Worm (Caenorhabditis elegans) whole organism, late embryonic: ENCODE results near the gene F56A8.4.
"Not testable (repeated sequence)": the region's sequence is repeated elsewhere in the genome, so short reads cannot be mapped to it uniquely, and the experiment has no call there.

Experiments
- C08G9.2 ChIP-seq: sonication (generic microtip); optimal IDR thresholded peaks from 2 replicates; lab custom pipeline; 2016; ENCODE audit warnings: mild to moderate bottlenecking, missing genetic modification characterization, moderate library complexity, missing compliant biosample characterization
- K09A11.1 ChIP-seq: sonication (generic microtip); optimal IDR thresholded peaks from 2 replicates; lab custom pipeline; 2017; ENCODE audit warnings: antibody characterized with exemption, mild to moderate bottlenecking, missing genetic modification characterization, missing compliant biosample characterization; ENCODE audit not compliant: insufficient read depth
- T23F11.4 ChIP-seq: fragments of 200-800 bp; sonication (Bioruptor generic); optimal IDR thresholded peaks from 2 replicates; lab custom pipeline; 2018; ENCODE audit warnings: mild to moderate bottlenecking, missing genetic modification characterization, missing compliant biosample characterization
- Y22D7AL.16 ChIP-seq: sonication (generic microtip); optimal IDR thresholded peaks from 2 replicates; lab custom pipeline; 2016; ENCODE audit warnings: missing genetic modification characterization, missing compliant biosample characterization
- ceh-19 ChIP-seq: fragments of 200-800 bp; sonication (Bioruptor generic); optimal IDR thresholded peaks from 2 replicates; lab custom pipeline; 2018; ENCODE audit warnings: mild to moderate bottlenecking, missing genetic modification characterization, missing compliant biosample characterization
- ceh-31 ChIP-seq: sonication (generic microtip); optimal IDR thresholded peaks from 2 replicates; lab custom pipeline; 2016; ENCODE audit warnings: missing genetic modification characterization, missing compliant biosample characterization
- ceh-45 ChIP-seq: fragments of 200-800 bp; sonication (Bioruptor generic); IDR thresholded peaks from 2 replicates; pipeline ENCODE4 v1.3.6; 2022; ENCODE audit warnings: missing genetic modification reagents, missing genetic modification characterization, missing compliant biosample characterization
- ceh-9 ChIP-seq: sonication (generic microtip); optimal IDR thresholded peaks from 2 replicates; lab custom pipeline; 2016; ENCODE audit warnings: mild to moderate bottlenecking, missing genetic modification characterization, inconsistent platforms, missing compliant biosample characterization
- che-1 ChIP-seq: sonication (generic microtip); optimal IDR thresholded peaks from 2 replicates; lab custom pipeline; 2016; ENCODE audit warnings: mild to moderate bottlenecking, missing genetic modification characterization, missing compliant biosample characterization
- dve-1 ChIP-seq: sonication (generic microtip); optimal IDR thresholded peaks from 2 replicates; lab custom pipeline; 2017; ENCODE audit warnings: antibody characterized with exemption, mild to moderate bottlenecking, missing genetic modification characterization, missing compliant biosample characterization
- elt-2 ChIP-seq: sonication (generic microtip); optimal IDR thresholded peaks from 2 replicates; lab custom pipeline; 2016; ENCODE audit warnings: missing genetic modification reagents, missing genetic modification characterization, missing compliant biosample characterization
- fax-1 ChIP-seq: sonication (generic microtip); optimal IDR thresholded peaks from 2 replicates; lab custom pipeline; 2016; ENCODE audit warnings: missing genotype, missing genetic modification characterization, missing compliant biosample characterization
- fkh-10 ChIP-seq: fragments of 150-350 bp; optimal IDR thresholded peaks from 2 replicates; lab custom pipeline; 2014; ENCODE audit warnings: missing biosample characterization, missing genetic modification reagents, missing genetic modification characterization
- gmeb-2 ChIP-seq: sonication (generic microtip); optimal IDR thresholded peaks from 2 replicates; lab custom pipeline; 2016; ENCODE audit warnings: missing genetic modification characterization, inconsistent platforms, missing compliant biosample characterization
- hlh-8 ChIP-seq: sonication (generic microtip); optimal IDR thresholded peaks from 2 replicates; lab custom pipeline; 2016; ENCODE audit warnings: missing genotype, missing genetic modification characterization, missing compliant biosample characterization
- lim-6 ChIP-seq: sonication (generic microtip); optimal IDR thresholded peaks from 2 replicates; lab custom pipeline; 2016; ENCODE audit warnings: missing genetic modification characterization, missing compliant biosample characterization
- mec-3 ChIP-seq: sonication (generic microtip); optimal IDR thresholded peaks from 2 replicates; lab custom pipeline; 2016; ENCODE audit warnings: borderline replicate concordance, missing genetic modification characterization, missing compliant biosample characterization
- nhr-232 ChIP-seq: sonication (generic microtip); optimal IDR thresholded peaks from 2 replicates; lab custom pipeline; 2016; ENCODE audit warnings: missing genetic modification characterization, missing compliant biosample characterization
- pat-9 ChIP-seq: fragments of 200-800 bp; sonication (Bioruptor generic); optimal IDR thresholded peaks from 2 replicates; lab custom pipeline; 2018; ENCODE audit warnings: mild to moderate bottlenecking, missing genetic modification characterization, moderate library complexity, missing compliant biosample characterization
- ref-2 ChIP-seq: sonication (generic microtip); optimal IDR thresholded peaks from 2 replicates; lab custom pipeline; 2016; ENCODE audit warnings: missing genetic modification characterization, missing compliant biosample characterization
- rnt-1 ChIP-seq: sonication (generic microtip); optimal IDR thresholded peaks from 2 replicates; lab custom pipeline; 2016; ENCODE audit warnings: missing genetic modification characterization, missing compliant biosample characterization
- sdc-2 ChIP-seq: sonication (generic microtip); optimal IDR thresholded peaks from 2 replicates; lab custom pipeline; 2016; ENCODE audit warnings: missing genotype, missing genetic modification characterization, missing compliant biosample characterization
- sox-2 ChIP-seq: fragments of 200-800 bp; sonication (Bioruptor generic); IDR thresholded peaks from 2 replicates; pipeline ENCODE4 v1.3.6; 2022; ENCODE audit warnings: missing genetic modification reagents, missing genetic modification characterization, missing compliant biosample characterization
- tbx-7 ChIP-seq: sonication (generic microtip); optimal IDR thresholded peaks from 2 replicates; lab custom pipeline; 2016; ENCODE audit warnings: missing genotype, missing genetic modification characterization, missing compliant biosample characterization
- ttx-3 ChIP-seq: sonication (generic microtip); optimal IDR thresholded peaks from 2 replicates; lab custom pipeline; 2016; ENCODE audit warnings: missing genetic modification reagents, missing genetic modification characterization, missing compliant biosample characterization
- unc-3 ChIP-seq, 2 experiments: fragments of 200-800 bp in 1 of 2; sonication (Bioruptor generic) in 1 of 2; sonication (generic microtip) in 1 of 2; conservative IDR thresholded peaks in 1 of 2; optimal IDR thresholded peaks in 1 of 2; 2 replicates each; pipeline versions ENCODE4 v1.3.6 to Lab custom; 2016 to 2022; ENCODE audit warnings: missing compliant biosample characterization in 2 of 2, missing genetic modification characterization in 2 of 2, missing genetic modification reagents in 1 of 2
- unc-42 ChIP-seq: sonication (generic microtip); optimal IDR thresholded peaks from 2 replicates; lab custom pipeline; 2016; ENCODE audit warnings: missing genotype, missing genetic modification characterization, missing compliant biosample characterization
- unc-55 ChIP-seq: sonication (generic microtip); optimal IDR thresholded peaks from 2 replicates; lab custom pipeline; 2017; ENCODE audit warnings: missing biosample characterization, missing genetic modification reagents, missing genetic modification characterization
- unc-86 ChIP-seq: sonication (generic microtip); optimal IDR thresholded peaks from 2 replicates; lab custom pipeline; 2016; ENCODE audit warnings: missing genetic modification characterization, missing compliant biosample characterization
- zip-5 ChIP-seq: sonication (generic microtip); optimal IDR thresholded peaks from 2 replicates; lab custom pipeline; 2016; ENCODE audit warnings: missing genetic modification characterization, missing compliant biosample characterization

F56A8.4 gene

ce11 chrIII:13292971-13293514, 30.0 kb downstream of the F56A8.4 start, which contains the start of gene set-25 (continued):
- TF ChIP-seq elt-2 (tag; lab: Kevin White, UChicago), result peak; percentile 47
- TF ChIP-seq zip-5 (tag; lab: Kevin White, UChicago), result peak; percentile 44

- TF ChIP-seq unc-3 (GFP tag; conservative IDR thresholded peaks at IDR 0.05; lab: Robert Waterston, UW) (peak; percentile 74; the same call in 1 of the 2 replicates), ceh-45 (GFP tag; lab: Robert Waterston, UW) (peak; percentile 62; the same call in 1 of the 2 replicates)
- TF ChIP-seq unc-3 (tag; optimal IDR thresholded peaks at IDR 0.05; lab: Kevin White, UChicago), result not testable (repeated sequence)
- TF ChIP-seq, all 69 proteins: peak for 2; not testable (repeated sequence) for 67
Observed at ce11 chrIII:13296289-13296874, 33.3 kb downstream of the F56A8.4 start, which contains the start of gene npp-18. Gene npp-18, plus strand, starts transcription at chrIII:13296853.

ce11 chrIII:13298722-13299431, 35.8 kb downstream of the F56A8.4 start, which contains the start of gene pgm-2:
Gene pgm-2, plus strand, starts transcription at chrIII:13299378.
- TF ChIP-seq zip-5 (tag; lab: Kevin White, UChicago) (no peak), elt-2 (tag; lab: Kevin White, UChicago) (peak; percentile 51)

ce11 chrIII:13301983-13302382, 38.9 kb downstream of the F56A8.4 start:
- no peak for TF ChIP-seq ref-2 (tag; lab: Kevin White, UChicago)
- no peak for TF ChIP-seq mec-3 (tag; lab: Kevin White, UChicago)
- no peak for TF ChIP-seq ceh-9
- no peak for TF ChIP-seq che-1
- TF ChIP-seq T23F11.4 (GFP tag; lab: Kevin White, UChicago), result no peak
- TF ChIP-seq Y22D7AL.16 (tag; lab: Kevin White, UChicago), result no peak
- TF ChIP-seq rnt-1 (tag; lab: Kevin White, UChicago), result no peak
- no peak for TF ChIP-seq nhr-232
- no peak for TF ChIP-seq unc-55 (GFP tag; lab: Kevin White, UChicago)
- TF ChIP-seq ttx-3, result no peak
- no peak for TF ChIP-seq fkh-10 (GFP tag; lab: Kevin White, UChicago)

DNA sequence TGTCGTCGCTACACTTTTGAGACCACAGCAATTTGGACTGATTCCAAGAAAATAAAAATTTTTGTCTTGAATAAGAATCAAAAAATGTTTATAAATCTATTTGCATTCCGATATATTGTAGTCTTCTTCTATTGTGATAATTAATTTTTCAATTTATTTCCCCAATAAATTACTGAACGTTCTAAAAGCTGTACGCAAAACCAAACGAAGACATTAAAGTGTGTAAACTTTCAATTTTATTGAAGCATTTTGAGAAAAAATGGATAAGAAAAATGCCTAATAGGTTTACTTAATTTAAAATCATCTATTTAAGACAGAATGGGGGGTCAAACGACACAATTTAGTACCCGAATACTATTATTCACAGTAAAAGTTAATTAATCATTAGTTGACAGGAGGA, 39.5 kb downstream of the F56A8.4 start:
- TF ChIP-seq C08G9.2 (tag; lab: Kevin White, UChicago) (no peak), unc-55 (GFP tag; lab: Kevin White, UChicago) (no peak), unc-3 (GFP tag; conservative IDR thresholded peaks at IDR 0.05; lab: Robert Waterston, UW) (no peak), unc-3 (tag; optimal IDR thresholded peaks at IDR 0.05; lab: Kevin White, UChicago) (no peak), dve-1 (no peak), K09A11.1 (no peak), unc-42 (no peak), ceh-31 (tag; lab: Kevin White, UChicago) (no peak), ttx-3 (no peak), hlh-8 (tag; lab: Kevin White, UChicago) (no peak), unc-86 (tag; lab: Kevin White, UChicago) (no peak), lim-6 (tag; lab: Kevin White, UChicago) (no peak), fax-1 (tag; lab: Kevin White, UChicago) (no peak), sdc-2 (tag; lab: Kevin White, UChicago) (no peak), gmeb-2 (tag; lab: Kevin White, UChicago) (no peak), pat-9 (tag; lab: Kevin White, UChicago) (no peak), ceh-19 (GFP tag; lab: Kevin White, UChicago) (no peak), sox-2 (GFP tag; lab: Robert Waterston, UW) (no peak), tbx-7 (no peak), rnt-1 (tag; lab: Kevin White, UChicago) (no peak)
